Fruit fly (Drosophila melanogaster) whole organism, embryonic: ENCODE results near the gene CG4297.
A peak's percentile ranks its signal among the peaks of the same experiment; 100 is the strongest.

Source experiments
- CG1024 ChIP-seq: fragments of 200-800 bp; sonication (Bioruptor generic); IDR thresholded peaks from 2 replicates; pipeline ENCODE4 v1.3.6; 2022; ENCODE audit warnings: missing biosample characterization, missing genetic modification characterization
- CG11398 ChIP-seq: fragments of 200-800 bp; sonication (Bioruptor generic); optimal IDR thresholded peaks from 2 replicates; lab custom pipeline; 2016; ENCODE audit warnings: missing biosample characterization, missing genetic modification characterization
- CG11560 ChIP-seq: fragments of 200-800 bp; sonication (Bioruptor generic); IDR thresholded peaks from 3 replicates; pipeline ENCODE4 v1.3.6; 2022; ENCODE audit warnings: missing biosample characterization, missing genetic modification characterization
- CG11723 ChIP-seq: fragments of 200-800 bp; sonication (Bioruptor generic); optimal IDR thresholded peaks from 2 replicates; lab custom pipeline; 2017; ENCODE audit warnings: missing biosample characterization, mild to moderate bottlenecking, missing genetic modification characterization
- CG12236 ChIP-seq: fragments of 200-800 bp; sonication (Bioruptor generic); optimal IDR thresholded peaks from 2 replicates; lab custom pipeline; 2016; ENCODE audit warnings: missing biosample characterization, missing genetic modification characterization
- CG13894 ChIP-seq: fragments of 200-800 bp; sonication (Bioruptor generic); optimal IDR thresholded peaks from 3 replicates; lab custom pipeline; 2018; ENCODE audit warnings: missing biosample characterization, mild to moderate bottlenecking, missing genetic modification characterization, moderate library complexity
- CG14965 ChIP-seq: fragments of 200-800 bp; sonication (Bioruptor generic); optimal IDR thresholded peaks from 2 replicates; lab custom pipeline; 2016; ENCODE audit warnings: missing biosample characterization, missing genetic modification characterization, borderline replicate concordance
- CG17912 ChIP-seq: fragments of 200-800 bp; sonication (Bioruptor generic); optimal IDR thresholded peaks from 2 replicates; lab custom pipeline; 2018; ENCODE audit warnings: missing biosample characterization, mild to moderate bottlenecking, missing genetic modification characterization
- CG3281 ChIP-seq: fragments of 200-800 bp; sonication (Bioruptor generic); optimal IDR thresholded peaks from 3 replicates; lab custom pipeline; 2017; ENCODE audit warnings: missing biosample characterization, mild to moderate bottlenecking, missing genetic modification characterization
- CG3847 ChIP-seq: fragments of 200-800 bp; sonication (Bioruptor generic); IDR thresholded peaks from 2 replicates; pipeline ENCODE4 v1.3.6; 2022; ENCODE audit warnings: missing biosample characterization, missing genetic modification characterization
- CG3995 ChIP-seq: fragments of 200-800 bp; sonication (Bioruptor generic); optimal IDR thresholded peaks from 3 replicates; lab custom pipeline; 2016; ENCODE audit warnings: missing biosample characterization, missing genetic modification characterization
- CG4282 ChIP-seq: fragments of 200-800 bp; sonication (Bioruptor generic); optimal IDR thresholded peaks from 2 replicates; lab custom pipeline; 2016; ENCODE audit warnings: missing biosample characterization, missing genetic modification characterization
- CG4360 ChIP-seq: fragments of 200-800 bp; sonication (Bioruptor generic); IDR thresholded peaks from 2 replicates; pipeline ENCODE4 v1.3.6; 2022; ENCODE audit warnings: missing biosample characterization, missing genetic modification characterization
- CG6813 ChIP-seq: fragments of 200-800 bp; sonication (Bioruptor generic); optimal IDR thresholded peaks from 2 replicates; lab custom pipeline; 2017; ENCODE audit warnings: missing biosample characterization, missing genetic modification characterization, mild to moderate bottlenecking, moderate library complexity, missing genetic modification reagents
- CG6854 ChIP-seq: fragments of 200-800 bp; sonication (Bioruptor generic); optimal IDR thresholded peaks from 3 replicates; lab custom pipeline; 2017; ENCODE audit warnings: missing biosample characterization, mild to moderate bottlenecking, missing genetic modification characterization
- CG7786 ChIP-seq: fragments of 200-800 bp; sonication (Bioruptor generic); optimal IDR thresholded peaks from 2 replicates; lab custom pipeline; 2016; ENCODE audit warnings: missing biosample characterization, missing genetic modification characterization
- CG8924 ChIP-seq: fragments of 200-800 bp; optimal IDR thresholded peaks from 3 replicates; lab custom pipeline; 2019; ENCODE audit warnings: missing biosample characterization, mild to moderate bottlenecking, missing genetic modification characterization, moderate library complexity
- CG9932 ChIP-seq: fragments of 200-800 bp; sonication (Bioruptor generic); IDR thresholded peaks from 2 replicates; pipeline ENCODE4 v1.3.6; 2022; ENCODE audit warnings: missing biosample characterization, missing genetic modification characterization
- CHES-1-like ChIP-seq: fragments of 200-800 bp; sonication (Bioruptor generic); optimal IDR thresholded peaks from 2 replicates; lab custom pipeline; 2016; ENCODE audit warnings: missing biosample characterization, missing genetic modification characterization
- Dfd ChIP-seq, 2 experiments: fragments of >200 bp; optimal IDR thresholded peaks; 2 replicates each; lab custom pipeline; 2017; ENCODE audit warnings: missing biosample characterization in 2 of 2, missing genetic modification characterization in 2 of 2
- Dp ChIP-seq: fragments of 200-800 bp; sonication (Bioruptor generic); optimal IDR thresholded peaks from 2 replicates; lab custom pipeline; 2018; ENCODE audit warnings: missing biosample characterization, mild to moderate bottlenecking, missing genetic modification characterization, moderate library complexity
- Gsc ChIP-seq: fragments of 200-800 bp; sonication (Bioruptor generic); IDR thresholded peaks from 2 replicates; pipeline ENCODE4 v1.3.6; 2022; ENCODE audit warnings: missing biosample characterization, missing genetic modification characterization
- H2.0 ChIP-seq: fragments of 200-800 bp; sonication (Bioruptor generic); IDR thresholded peaks from 2 replicates; pipeline ENCODE4 v1.3.6; 2022; ENCODE audit warnings: missing biosample characterization, missing genetic modification characterization
- HLH4C ChIP-seq: fragments of 200-800 bp; sonication (Bioruptor generic); IDR thresholded peaks from 3 replicates; pipeline ENCODE4 v1.3.6; 2022; ENCODE audit warnings: missing biosample characterization, missing genetic modification characterization; ENCODE audit not compliant: partially characterized antibody
- HLH54F ChIP-seq: fragments of 200-800 bp; sonication (Bioruptor generic); optimal IDR thresholded peaks from 3 replicates; lab custom pipeline; 2016; ENCODE audit warnings: missing biosample characterization, missing genetic modification characterization
- Hr51 ChIP-seq, 2 experiments: fragments of 200-800 bp; sonication (Bioruptor generic); optimal IDR thresholded peaks; 2 replicates in 1 of 2; 3 replicates in 1 of 2; lab custom pipeline; 2016 to 2018; ENCODE audit warnings: missing biosample characterization in 2 of 2, missing genetic modification characterization in 2 of 2, mild to moderate bottlenecking in 1 of 2, moderate library complexity in 1 of 2
- Meics ChIP-seq: fragments of 200-800 bp; sonication (Bioruptor generic); optimal IDR thresholded peaks from 2 replicates; lab custom pipeline; 2017; ENCODE audit warnings: missing biosample characterization, mild to moderate bottlenecking, missing genetic modification characterization
- Pdp1 ChIP-seq, 2 experiments: fragments of 200-800 bp; sonication (Bioruptor generic); optimal IDR thresholded peaks; 3 replicates each; lab custom pipeline; 2016; ENCODE audit warnings: missing biosample characterization in 2 of 2, missing genetic modification characterization in 2 of 2, mild to moderate bottlenecking in 1 of 2, moderate library complexity in 1 of 2
- Six4 ChIP-seq: fragments of 200-800 bp; sonication (Bioruptor generic); optimal IDR thresholded peaks from 2 replicates; lab custom pipeline; 2016; ENCODE audit warnings: missing biosample characterization, missing genetic modification characterization
- ab ChIP-seq: fragments of 200-800 bp; sonication (Bioruptor generic); optimal IDR thresholded peaks from 2 replicates; lab custom pipeline; 2016; ENCODE audit warnings: missing biosample characterization, missing genetic modification characterization
- ash1 ChIP-seq: fragments of 200-800 bp; sonication (Bioruptor generic); optimal IDR thresholded peaks from 2 replicates; lab custom pipeline; 2018; ENCODE audit warnings: missing biosample characterization, mild to moderate bottlenecking, missing genetic modification characterization
- ato ChIP-seq: fragments of 200-800 bp; sonication (Bioruptor generic); IDR thresholded peaks from 2 replicates; pipeline ENCODE4 v1.3.6; 2022; ENCODE audit warnings: missing biosample characterization, missing genetic modification characterization; ENCODE audit not compliant: partially characterized antibody
- chinmo ChIP-seq: fragments of 200-800 bp; sonication (Bioruptor generic); IDR thresholded peaks from 4 replicates; pipeline ENCODE4 v1.3.6; 2022; ENCODE audit warnings: missing biosample characterization, missing genetic modification characterization; ENCODE audit not compliant: partially characterized antibody
- chn ChIP-seq: fragments of 200-800 bp; sonication (Bioruptor generic); optimal IDR thresholded peaks from 2 replicates; lab custom pipeline; 2016; ENCODE audit warnings: missing biosample characterization, missing genetic modification characterization
- ewg ChIP-seq: fragments of 200-800 bp; sonication (Bioruptor generic); optimal IDR thresholded peaks from 3 replicates; lab custom pipeline; 2017; ENCODE audit warnings: mild to moderate bottlenecking, missing biosample characterization, missing genetic modification reagents, missing genetic modification characterization
- kah ChIP-seq: fragments of 200-800 bp; sonication (Bioruptor generic); optimal IDR thresholded peaks from 2 replicates; lab custom pipeline; 2018; ENCODE audit warnings: missing biosample characterization, mild to moderate bottlenecking, missing genetic modification characterization
- kni ChIP-seq: fragments of 200-800 bp; sonication (Bioruptor generic); optimal IDR thresholded peaks from 3 replicates; lab custom pipeline; 2017; ENCODE audit warnings: mild to moderate bottlenecking, missing biosample characterization, missing genetic modification reagents, missing genetic modification characterization
- lmd ChIP-seq: fragments of 200-800 bp; sonication (Bioruptor generic); IDR thresholded peaks from 2 replicates; pipeline ENCODE4 v1.3.6; 2022; ENCODE audit warnings: missing biosample characterization, missing genetic modification characterization
- mld ChIP-seq: fragments of 200-800 bp; sonication (Bioruptor generic); IDR thresholded peaks from 3 replicates; pipeline ENCODE4 v1.3.6; 2022; ENCODE audit warnings: missing biosample characterization, missing genetic modification characterization; ENCODE audit not compliant: partially characterized antibody
- peb ChIP-seq: fragments of 200-800 bp; sonication (Bioruptor generic); IDR thresholded peaks from 2 replicates; pipeline ENCODE4 v1.3.6; 2022; ENCODE audit warnings: missing biosample characterization, missing genetic modification characterization
- psq ChIP-seq: fragments of 200-800 bp; sonication (Bioruptor generic); optimal IDR thresholded peaks from 2 replicates; lab custom pipeline; 2017; ENCODE audit warnings: missing biosample characterization, missing genetic modification characterization
- run ChIP-seq: fragments of 200-800 bp; sonication (Bioruptor generic); optimal IDR thresholded peaks from 3 replicates; lab custom pipeline; 2018; ENCODE audit warnings: missing biosample characterization, mild to moderate bottlenecking, missing genetic modification characterization
- sima ChIP-seq: fragments of 200-800 bp; sonication (Bioruptor generic); optimal IDR thresholded peaks from 2 replicates; lab custom pipeline; 2016; ENCODE audit warnings: missing biosample characterization, missing genetic modification characterization
- tin ChIP-seq: fragments of 200-800 bp; sonication (Bioruptor generic); optimal IDR thresholded peaks from 3 replicates; lab custom pipeline; 2016; ENCODE audit warnings: missing biosample characterization, missing genetic modification characterization
- tll ChIP-seq, 2 experiments: fragments of 200-800 bp in 1 of 2; fragments of >200 bp in 1 of 2; sonication (Bioruptor generic) in 1 of 2; optimal IDR thresholded peaks; 2 replicates each; lab custom pipeline; 2017 to 2019; ENCODE audit warnings: missing biosample characterization in 2 of 2, missing genetic modification characterization in 2 of 2, mild to moderate bottlenecking in 1 of 2, moderate library complexity in 1 of 2
- toy ChIP-seq: fragments of 200-800 bp; sonication (Bioruptor generic); IDR thresholded peaks from 2 replicates; pipeline ENCODE4 v1.3.6; 2022; ENCODE audit warnings: missing biosample characterization, missing genetic modification characterization
- trem ChIP-seq: fragments of 200-800 bp; optimal IDR thresholded peaks from 3 replicates; lab custom pipeline; 2019; ENCODE audit warnings: missing biosample characterization, mild to moderate bottlenecking, missing genetic modification characterization, moderate library complexity
- ttk ChIP-seq: fragments of 200-800 bp; sonication (Bioruptor generic); IDR thresholded peaks from 2 replicates; pipeline ENCODE4 v2.1.2; 2022; ENCODE audit warnings: missing biosample characterization, missing genetic modification characterization
- wdn ChIP-seq: fragments of 200-800 bp; sonication (Bioruptor generic); IDR thresholded peaks from 2 replicates; pipeline ENCODE4 v1.3.6; 2022; ENCODE audit warnings: missing biosample characterization, missing genetic modification characterization

CG4297 gene

DNA sequence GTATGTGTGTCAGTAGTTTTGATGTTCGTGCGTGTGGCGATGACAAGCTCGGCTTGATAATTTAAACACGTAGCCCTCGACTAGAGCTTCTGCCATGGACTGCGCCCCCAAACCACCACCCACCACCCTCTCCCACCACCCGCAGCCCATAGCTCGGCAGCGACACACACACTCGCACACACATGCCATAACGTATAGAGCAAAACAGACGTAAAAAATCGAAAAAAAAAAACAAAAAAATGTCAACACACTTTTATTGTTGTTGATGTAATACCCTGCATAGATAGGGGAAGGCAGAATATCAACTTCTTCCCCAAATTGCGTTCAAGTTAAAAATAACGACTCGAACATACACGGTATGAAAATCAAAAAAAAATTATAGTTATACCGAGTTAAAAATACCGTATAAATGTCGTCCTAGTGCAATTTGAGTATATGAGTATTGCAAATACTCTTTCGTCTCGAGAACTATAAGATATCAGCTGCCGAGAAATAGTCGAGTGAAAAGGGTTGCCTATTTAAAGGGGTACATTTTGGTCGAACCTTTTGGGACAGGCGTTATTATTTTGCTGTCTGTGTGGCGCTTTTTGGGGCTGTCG is 1.6 kb downstream of the CG4297 start:
- peak; percentile 21 for TF ChIP-seq trem (tag; lab: Kevin White, UChicago)
- peak; percentile 80 for TF ChIP-seq CG4282 (GFP tag; lab: Kevin White, UChicago)
- TF ChIP-seq HLH54F: peak; percentile 88
- TF ChIP-seq ewg (GFP tag; lab: Kevin White, UChicago): peak; percentile 61
- peak; percentile 5 for TF ChIP-seq sima (GFP tag; lab: Kevin White, UChicago)
- peak; percentile 72 for TF ChIP-seq H2.0 (GFP tag; lab: Robert Waterston, UW)
- no peak for TF ChIP-seq toy (GFP tag; lab: Robert Waterston, UW)
- peak; percentile 70 for TF ChIP-seq CG3281 (GFP tag; lab: Kevin White, UChicago)
- no peak for TF ChIP-seq Dfd (GFP tag; optimal IDR thresholded peaks at IDR 0.05; lab: Kevin White, UChicago)
- peak; percentile 68 for TF ChIP-seq CG6854 (GFP tag; lab: Kevin White, UChicago)
- TF ChIP-seq Six4 (GFP tag; lab: Kevin White, UChicago): peak; percentile 60
- no peak for TF ChIP-seq HLH4C (GFP tag; lab: Robert Waterston, UW)
- TF ChIP-seq CG11723 (GFP tag; lab: Kevin White, UChicago): peak; percentile 17
- no peak for TF ChIP-seq ato (GFP tag; lab: Robert Waterston, UW)
- peak; percentile 48 for TF ChIP-seq CG3847
- TF ChIP-seq CG14965 (GFP tag; lab: Kevin White, UChicago): peak; percentile 31
- TF ChIP-seq ab (GFP tag; lab: Kevin White, UChicago): peak; percentile 83
- peak; percentile 54 for TF ChIP-seq CG9932 (GFP tag; lab: Robert Waterston, UW)
- peak; percentile 56 for TF ChIP-seq CG8924 (tag; lab: Kevin White, UChicago)
- peak; percentile 8; the same call in 1 of the 2 replicates for TF ChIP-seq Gsc (GFP tag; lab: Robert Waterston, UW)
- peak; percentile 82 for TF ChIP-seq kni (GFP tag; lab: Kevin White, UChicago)
- peak; percentile 75 for TF ChIP-seq peb
- TF ChIP-seq CG3995: peak; percentile 41
- TF ChIP-seq mld: no peak
- TF ChIP-seq lmd: peak; percentile 79
- peak; percentile 67 to 87 for TF ChIP-seq Hr51 (GFP tag; optimal IDR thresholded peaks at IDR 0.05; lab: Kevin White, UChicago)
- TF ChIP-seq Pdp1 (GFP tag; optimal IDR thresholded peaks at IDR 0.05; lab: Kevin White, UChicago): peak; percentile 80 to 88
- TF ChIP-seq CG17912: no peak
- TF ChIP-seq run: peak; percentile 30
- TF ChIP-seq Dp (GFP tag; lab: Kevin White, UChicago): no peak
- TF ChIP-seq CG1024: no peak
- peak; percentile 52 for TF ChIP-seq CG13894
- peak; percentile 50; the same call in 1 of the 3 replicates for TF ChIP-seq CG11560 (tag; lab: Robert Waterston, UW)
- peak; percentile 88 for TF ChIP-seq CHES-1-like (GFP tag; lab: Kevin White, UChicago)
- peak; percentile 78 for TF ChIP-seq CG6813
- TF ChIP-seq chn (GFP tag; lab: Kevin White, UChicago): peak; percentile 78
- TF ChIP-seq tll (GFP tag; optimal IDR thresholded peaks at IDR 0.05; lab: Kevin White, UChicago): no peak
- peak; percentile 49 for TF ChIP-seq tin (GFP tag; lab: Kevin White, UChicago)
- TF ChIP-seq CG12236 (GFP tag; lab: Kevin White, UChicago): peak; percentile 78
- peak; percentile 91 for TF ChIP-seq CG7786
- peak; percentile 74 for TF ChIP-seq CG11398 (GFP tag; lab: Kevin White, UChicago)
- TF ChIP-seq Meics: peak; percentile 80
- no peak for TF ChIP-seq CG4360 (GFP tag; lab: Robert Waterston, UW)
- TF ChIP-seq chinmo (GFP tag; lab: Robert Waterston, UW): peak; percentile 93
- TF ChIP-seq ttk: peak; percentile 70; the same call in 1 of the 2 replicates
- TF ChIP-seq psq (GFP tag; lab: Kevin White, UChicago): peak; percentile 64
- peak; percentile 15 for TF ChIP-seq ash1 (GFP tag; lab: Kevin White, UChicago)
- peak; percentile 16; the same call in 1 of the 2 replicates for TF ChIP-seq wdn
- TF ChIP-seq kah (GFP tag; lab: Kevin White, UChicago): peak; percentile 3
